Worm (Caenorhabditis elegans): ENCODE data around the gene R02F2.5.

Gene R02F2.5

ce11 chrIII:5449762-5450308 is 29.3 kb upstream of the R02F2.5 start, which contains the start of gene F48E8.8 (continued):
- TF ChIP-seq isw-1 (GFP tag; IDR thresholded peaks at IDR 0.05) (peak; percentile 33), fkh-8 (tag; optimal IDR thresholded peaks at IDR 0.05) (peak; percentile 67), mdl-1 (tag; optimal IDR thresholded peaks at IDR 0.05) (peak in 1 of 2 experiments; percentile 34), nhr-12 (tag; optimal IDR thresholded peaks at IDR 0.05) (no peak), lin-14 (GFP tag; optimal IDR thresholded peaks at IDR 0.05) (peak; percentile 80), nhr-20 (tag; optimal IDR thresholded peaks at IDR 0.05) (peak; percentile 50), hpl-2 (GFP tag; optimal IDR thresholded peaks at IDR 0.05) (no peak), egl-13 (tag; optimal IDR thresholded peaks at IDR 0.05) (no peak), elt-2 (tag; optimal IDR thresholded peaks at IDR 0.05) (no peak), ceh-88 (GFP tag; IDR thresholded peaks at IDR 0.05) (no peak), tbx-2 (tag; optimal IDR thresholded peaks at IDR 0.05) (peak; percentile 81), nhr-76 (tag; optimal IDR thresholded peaks at IDR 0.05) (no peak), nhr-28 (tag; optimal IDR thresholded peaks at IDR 0.05) (no peak), nhr-71 (tag; optimal IDR thresholded peaks at IDR 0.05) (peak; percentile 74), unc-62 (GFP tag; optimal IDR thresholded peaks at IDR 0.05) (no peak), fkh-4 (tag; optimal IDR thresholded peaks at IDR 0.05; ENCODE audit: borderline replicate concordance) (no peak), nhr-85 (tag) (peak; percentile 70), nhr-77 (tag; optimal IDR thresholded peaks at IDR 0.05) (peak; percentile 14), C34B4.2 (tag; optimal IDR thresholded peaks at IDR 0.05) (no peak), ceh-90 (tag; optimal IDR thresholded peaks at IDR 0.05) (no peak), nhr-84 (tag; optimal IDR thresholded peaks at IDR 0.05) (no peak), zip-4 (GFP tag; optimal IDR thresholded peaks at IDR 0.05) (no peak), nhr-90 (tag; optimal IDR thresholded peaks at IDR 0.05; ENCODE audit: poor library complexity) (no peak), elt-3 (tag; optimal IDR thresholded peaks at IDR 0.05) (no peak), nhr-237 (tag; optimal IDR thresholded peaks at IDR 0.05) (no peak), fos-1 (tag; optimal IDR thresholded peaks at IDR 0.05) (no peak)

ce11 chrIII:5450430-5450829 is 28.7 kb upstream of the R02F2.5 start, which contains the start of gene paa-1:
Gene paa-1, plus strand, starts transcription at chrIII:5450730.
- no peak for TF ChIP-seq efl-1 (optimal IDR thresholded peaks at IDR 0.05)
- TF ChIP-seq efl-1 (GFP tag; optimal IDR thresholded peaks at IDR 0.05 in 1 of 2) = peak in 1 of 2 experiments; percentile 35
- no peak for TF ChIP-seq pqm-1 (tag; optimal IDR thresholded peaks at IDR 0.05)
- no peak for TF ChIP-seq aly-2 (tag; optimal IDR thresholded peaks at IDR 0.05)
- no peak for TF ChIP-seq irx-1 (tag; optimal IDR thresholded peaks at IDR 0.05)
- no peak for TF ChIP-seq unc-30 (tag; optimal IDR thresholded peaks at IDR 0.05)

DNA sequence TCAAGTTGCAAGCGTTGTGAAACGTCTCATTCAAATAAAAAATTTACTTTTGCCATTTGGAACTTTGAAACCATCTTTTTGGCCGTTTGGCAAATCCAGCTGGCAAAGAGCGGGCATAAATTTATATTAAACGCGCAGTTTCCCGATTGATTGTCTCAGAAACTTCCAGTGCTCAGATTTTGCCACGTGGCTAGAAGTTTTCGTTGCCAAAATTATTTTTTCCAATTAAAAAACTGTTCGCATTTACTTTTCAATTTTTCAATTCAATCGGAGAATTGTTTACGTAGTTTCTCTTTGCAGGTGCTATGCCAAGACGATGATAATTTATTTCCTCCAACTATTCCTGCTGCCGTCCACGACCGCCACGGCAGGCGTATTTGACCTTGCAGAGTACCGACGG is 25.8 kb upstream of the R02F2.5 start, which contains the start of gene F48E8.4:
Gene F48E8.4, plus strand, starts transcription at position 301 of the 400 bp plus-strand sequence.
- TF ChIP-seq efl-1 (optimal IDR thresholded peaks at IDR 0.05) = no peak
- peak in 1 of 2 experiments; percentile 82 for TF ChIP-seq efl-1 (GFP tag; optimal IDR thresholded peaks at IDR 0.05 in 1 of 2)
- no peak for TF ChIP-seq ceh-63 (GFP tag; optimal IDR thresholded peaks at IDR 0.05)

DNA sequence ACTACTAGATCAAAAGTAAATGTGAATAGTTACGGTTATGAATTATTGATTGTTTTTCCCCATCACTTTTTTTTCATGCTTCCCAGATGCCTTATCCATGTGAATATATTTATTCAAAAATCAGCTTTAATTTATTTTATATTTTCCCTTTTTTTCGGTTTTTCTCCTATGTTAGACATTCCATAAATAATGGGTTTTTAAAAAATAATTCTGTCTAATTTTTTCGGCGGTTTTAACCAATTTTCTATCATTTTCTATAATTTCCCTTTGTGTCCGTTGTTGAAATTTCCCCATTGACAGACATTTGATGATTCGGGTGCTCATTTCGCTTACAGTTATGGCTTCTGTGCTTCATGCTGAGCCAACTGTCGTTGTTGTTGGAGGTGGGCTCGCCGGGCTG is 18.0 kb upstream of the R02F2.5 start, which contains the start of gene F48E8.3:
Gene F48E8.3, plus strand, starts transcription at position 301 of the 400 bp plus-strand sequence.
- no peak for TF ChIP-seq mep-1 (tag; optimal IDR thresholded peaks at IDR 0.05)
- no peak for TF ChIP-seq lsy-2 (tag; optimal IDR thresholded peaks at IDR 0.05)
- TF ChIP-seq dsc-1 (tag; optimal IDR thresholded peaks at IDR 0.05) = no peak
- no peak for TF ChIP-seq egl-13 (tag; optimal IDR thresholded peaks at IDR 0.05)
- no peak for TF ChIP-seq lin-35 (GFP tag; optimal IDR thresholded peaks at IDR 0.05)
- no peak for TF ChIP-seq skn-1 (tag; optimal IDR thresholded peaks at IDR 0.05)
- TF ChIP-seq pqm-1 (tag; optimal IDR thresholded peaks at IDR 0.05) = no peak
- TF ChIP-seq blmp-1 (tag; optimal IDR thresholded peaks at IDR 0.05) = no peak
- no peak for TF ChIP-seq ces-1 (GFP tag; optimal IDR thresholded peaks at IDR 0.05)
- TF ChIP-seq ceh-88 (GFP tag; IDR thresholded peaks at IDR 0.05) = no peak
- TF ChIP-seq nhr-90 (tag; optimal IDR thresholded peaks at IDR 0.05; ENCODE audit: poor library complexity) = no peak
- TF ChIP-seq ceh-63 (GFP tag; optimal IDR thresholded peaks at IDR 0.05) = no peak
- TF ChIP-seq fos-1 (tag; optimal IDR thresholded peaks at IDR 0.05) = no peak
- TF ChIP-seq lin-15B (tag; optimal IDR thresholded peaks at IDR 0.05) = no peak
- TF ChIP-seq swsn-7 (tag; optimal IDR thresholded peaks at IDR 0.05) = no peak
- no peak for TF ChIP-seq hpl-2 (GFP tag; optimal IDR thresholded peaks at IDR 0.05)
- no peak for TF ChIP-seq aly-2 (tag; optimal IDR thresholded peaks at IDR 0.05)
- no peak for TF ChIP-seq unc-98 (GFP tag; IDR thresholded peaks at IDR 0.05)
